Fruit fly (Drosophila melanogaster): ENCODE data around the gene Vha26.

Gene Vha26

DNA sequence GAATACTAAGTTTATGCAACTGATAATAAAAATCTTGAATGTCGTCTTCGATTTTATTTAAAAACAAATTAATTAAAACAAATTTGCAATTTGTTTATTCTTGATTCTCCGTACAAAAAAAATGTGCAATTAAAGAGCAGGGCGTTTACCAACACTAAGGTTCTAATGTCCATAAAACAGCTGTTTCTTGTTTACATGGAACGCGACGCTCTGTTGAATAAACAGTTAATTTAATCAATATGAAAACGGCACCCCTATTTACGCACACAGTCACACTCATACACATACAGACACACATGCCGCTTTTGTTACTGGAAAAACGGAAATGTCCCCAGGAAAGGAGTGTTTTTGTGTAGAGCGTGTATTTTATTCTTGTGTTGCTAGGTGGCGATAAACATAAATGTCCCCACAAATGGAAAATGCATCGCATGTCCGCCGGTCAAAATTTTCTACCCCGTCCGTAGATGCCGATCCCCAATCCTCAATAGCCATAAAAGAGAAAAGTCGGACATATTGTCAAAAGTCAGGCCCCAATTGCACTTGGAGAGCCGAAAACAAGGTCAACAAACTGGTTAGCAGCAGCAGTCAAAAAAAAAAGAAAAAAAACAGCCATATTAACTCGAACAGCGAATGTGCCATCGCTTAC is 31.5 kb downstream of the Vha26 start (continued):
- TF ChIP-seq CG10366 (GFP tag; IDR thresholded peaks at IDR 0.05) (no peak), gsb (GFP tag; IDR thresholded peaks at IDR 0.05) (no peak), Dll (GFP tag; IDR thresholded peaks at IDR 0.05; ENCODE audit: partially characterized antibody) (no peak), HLH4C (GFP tag; IDR thresholded peaks at IDR 0.05; ENCODE audit: partially characterized antibody) (no peak), CG14667 (GFP tag; IDR thresholded peaks at IDR 0.05) (no peak), trh (GFP tag; optimal IDR thresholded peaks at IDR 0.05) (peak; percentile 37), CG2199 (GFP tag; IDR thresholded peaks at IDR 0.05) (no peak), CG1832 (GFP tag; optimal IDR thresholded peaks at IDR 0.05) (no peak), CG12299 (tag; optimal IDR thresholded peaks at IDR 0.05) (peak; percentile 90), CG2116 (GFP tag; optimal IDR thresholded peaks at IDR 0.05) (peak; percentile 40), pita (GFP tag; optimal IDR thresholded peaks at IDR 0.05) (no peak), pb (GFP tag; optimal IDR thresholded peaks at IDR 0.05) (peak; percentile 72), CG9727 (GFP tag; optimal IDR thresholded peaks at IDR 0.05) (peak; percentile 86), CG15269 (tag; optimal IDR thresholded peaks at IDR 0.05) (peak; percentile 70), odd (GFP tag; optimal IDR thresholded peaks at IDR 0.05) (peak; percentile 83), Optix (GFP tag; IDR thresholded peaks at IDR 0.05) (no peak), CG8281 (tag; optimal IDR thresholded peaks at IDR 0.05) (peak; percentile 64), tna (GFP tag; IDR thresholded peaks at IDR 0.05; ENCODE audit: partially characterized antibody) (no peak), Tbp (GFP tag; optimal IDR thresholded peaks at IDR 0.05) (no peak), B-H1 (GFP tag; IDR thresholded peaks at IDR 0.05) (no peak), CG11456 (GFP tag; IDR thresholded peaks at IDR 0.05) (no peak), grn (GFP tag; optimal IDR thresholded peaks at IDR 0.05) (peak; percentile 70), CG7928 (GFP tag; optimal IDR thresholded peaks at IDR 0.05) (no peak), ab (GFP tag; optimal IDR thresholded peaks at IDR 0.05) (no peak), CG11696 (GFP tag; IDR thresholded peaks at IDR 0.05) (no peak), wor (GFP tag; IDR thresholded peaks at IDR 0.05) (no peak), Adf1 (GFP tag; IDR thresholded peaks at IDR 0.05) (no peak), bigmax (GFP tag; optimal IDR thresholded peaks at IDR 0.05) (peak; percentile 62), Oli (tag; optimal IDR thresholded peaks at IDR 0.05) (peak; percentile 23), CG8765 (GFP tag; IDR thresholded peaks at IDR 0.05) (no peak), Elba2 (GFP tag; optimal IDR thresholded peaks at IDR 0.05) (no peak), CG10147 (GFP tag; optimal IDR thresholded peaks at IDR 0.05) (peak; percentile 65), CG6175 (GFP tag; IDR thresholded peaks at IDR 0.05) (no peak), H2.0 (GFP tag; IDR thresholded peaks at IDR 0.05) (no peak), pros (GFP tag; optimal IDR thresholded peaks at IDR 0.05) (peak; percentile 59), CG34422 (GFP tag; IDR thresholded peaks at IDR 0.05) (no peak), ewg (GFP tag; optimal IDR thresholded peaks at IDR 0.05) (peak; percentile 56), Atf3 (GFP tag; optimal IDR thresholded peaks at IDR 0.05) (peak; percentile 64), gsb-n (tag; optimal IDR thresholded peaks at IDR 0.05) (peak; percentile 83), nerfin-1 (tag; optimal IDR thresholded peaks at IDR 0.05) (peak; percentile 87), CG5180 (GFP tag; optimal IDR thresholded peaks at IDR 0.05) (peak; percentile 60), sna (GFP tag; IDR thresholded peaks at IDR 0.05; ENCODE audit: partially characterized antibody) (no peak), toy (GFP tag; IDR thresholded peaks at IDR 0.05) (no peak), Gug (GFP tag; IDR thresholded peaks at IDR 0.05) (no peak), knrl (GFP tag; IDR thresholded peaks at IDR 0.05; ENCODE audit: partially characterized antibody) (no peak), CG1529 (GFP tag; optimal IDR thresholded peaks at IDR 0.05) (peak; percentile 79), CG8359 (GFP tag; optimal IDR thresholded peaks at IDR 0.05; ENCODE audit: borderline replicate concordance) (peak; percentile 65), Scr (GFP tag; IDR thresholded peaks at IDR 0.05; ENCODE audit: partially characterized antibody) (no peak), Aef1 (GFP tag; IDR thresholded peaks at IDR 0.05) (no peak), CG3726 (GFP tag; IDR thresholded peaks at IDR 0.05) (no peak), pnt (GFP tag; optimal IDR thresholded peaks at IDR 0.05) (peak; percentile 48)

Data from whole organism, embryonic.